Fruit fly (Drosophila melanogaster) S2 (cell line): ENCODE results near the gene RabGGTa.

Experiments
- CG8478 ChIP-seq: fragments of >200 bp; optimal IDR thresholded peaks from 2 replicates; lab custom pipeline; 2018
- CTCF ChIP-seq, 2 experiments: fragments of >200 bp; optimal IDR thresholded peaks; 2 replicates each; lab custom pipeline; 2018

DNA sequence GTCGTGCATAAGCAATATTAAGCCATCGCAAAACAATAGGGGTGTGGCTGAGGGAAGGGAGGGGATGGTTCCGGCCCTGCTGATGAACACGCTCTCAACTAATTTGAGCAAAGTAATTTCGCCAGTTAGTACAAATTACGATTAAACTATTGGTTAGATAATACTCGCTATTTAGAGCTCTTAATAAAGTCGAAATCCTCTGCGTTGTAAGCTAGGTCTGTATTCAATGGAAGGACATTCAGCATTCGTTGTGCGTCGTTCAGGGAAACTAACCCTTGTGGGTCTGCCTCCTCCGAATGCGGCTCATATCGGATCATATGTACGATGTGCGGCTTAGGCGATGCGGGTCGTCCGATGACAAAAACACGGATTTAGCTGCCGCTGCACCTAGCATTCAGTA lies 15.5 kb upstream of the RabGGTa start:
- TF ChIP-seq CG8478 (lab: Kevin White, UChicago) (no peak), CTCF (optimal IDR thresholded peaks at IDR 0.05; lab: Kevin White, UChicago) (no peak)
